Worm (Caenorhabditis elegans): ENCODE results near the gene T03E6.9.
A peak's percentile ranks its signal among the peaks of the same experiment; 100 is the strongest.
"Not testable (repeated sequence)": the region's sequence is repeated elsewhere in the genome, so short reads cannot be mapped to it uniquely, and the experiment has no call there.

T03E6.9 gene

DNA sequence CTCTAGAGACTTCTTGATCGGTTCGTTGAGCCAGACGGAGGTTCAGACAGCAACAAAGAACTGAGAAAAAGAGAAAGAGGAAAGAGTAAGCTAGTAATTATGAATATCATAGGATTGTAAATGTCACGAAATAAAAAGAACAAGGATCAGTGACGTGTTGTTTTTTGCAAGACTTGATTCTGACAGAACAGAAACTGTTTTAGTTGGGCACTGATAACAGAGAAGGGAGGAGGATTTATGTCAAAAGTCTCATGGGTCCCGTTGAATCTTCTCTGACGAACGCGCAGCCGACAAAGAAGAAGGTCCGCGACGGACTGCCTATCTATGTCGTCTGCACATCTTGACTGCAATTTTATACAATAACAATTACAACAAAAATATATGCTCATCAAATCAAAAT lies at the start of gene T03E6.9:
TSS of gene T03E6.9 (minus strand) at position 101 of the 400 bp plus-strand sequence.
- TF ChIP-seq ztf-11 (tag; optimal IDR thresholded peaks at IDR 0.05) (no peak), nhr-43 (tag; optimal IDR thresholded peaks at IDR 0.05; ENCODE audit: poor library complexity, severe bottlenecking) (no peak), ama-1 (optimal IDR thresholded peaks at IDR 0.05) (no peak), fkh-10 (GFP tag; optimal IDR thresholded peaks at IDR 0.05) (no peak), nhr-23 (tag; optimal IDR thresholded peaks at IDR 0.05) (no peak), pha-4 (tag; optimal IDR thresholded peaks at IDR 0.05) (no peak), fkh-2 (tag; optimal IDR thresholded peaks at IDR 0.05) (no peak), nhr-12 (tag; optimal IDR thresholded peaks at IDR 0.05) (no peak), nfya-1 (tag; optimal IDR thresholded peaks at IDR 0.05; ENCODE audit: insufficient read depth) (no peak)

DNA sequence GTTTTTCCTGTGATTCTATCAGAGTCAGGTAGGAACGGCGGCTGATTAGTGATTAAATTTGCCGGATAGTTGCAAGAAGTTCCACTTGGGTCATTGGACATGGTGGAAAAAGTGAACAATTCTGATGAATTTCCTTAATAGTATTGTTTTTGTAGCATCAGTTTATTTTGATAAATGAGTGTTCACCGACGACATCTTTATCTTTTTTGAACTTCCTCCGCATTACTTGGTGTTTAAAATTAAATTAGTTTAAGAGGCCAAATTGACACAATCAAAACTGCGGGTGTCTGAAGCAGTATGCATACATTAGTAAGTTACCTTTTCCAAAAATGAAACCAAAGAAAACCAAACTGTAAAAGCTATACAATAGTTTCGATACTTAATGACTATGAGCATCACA lies 48.7 kb upstream of the T03E6.9 start, which contains the start of gene W06G6.11:
TSS of gene W06G6.11 (minus strand) at position 101 of the 400 bp plus-strand sequence.
- TF ChIP-seq mml-1, ceh-82, unc-39 (tag; optimal IDR thresholded peaks at IDR 0.05): not testable (repeated sequence)

DNA sequence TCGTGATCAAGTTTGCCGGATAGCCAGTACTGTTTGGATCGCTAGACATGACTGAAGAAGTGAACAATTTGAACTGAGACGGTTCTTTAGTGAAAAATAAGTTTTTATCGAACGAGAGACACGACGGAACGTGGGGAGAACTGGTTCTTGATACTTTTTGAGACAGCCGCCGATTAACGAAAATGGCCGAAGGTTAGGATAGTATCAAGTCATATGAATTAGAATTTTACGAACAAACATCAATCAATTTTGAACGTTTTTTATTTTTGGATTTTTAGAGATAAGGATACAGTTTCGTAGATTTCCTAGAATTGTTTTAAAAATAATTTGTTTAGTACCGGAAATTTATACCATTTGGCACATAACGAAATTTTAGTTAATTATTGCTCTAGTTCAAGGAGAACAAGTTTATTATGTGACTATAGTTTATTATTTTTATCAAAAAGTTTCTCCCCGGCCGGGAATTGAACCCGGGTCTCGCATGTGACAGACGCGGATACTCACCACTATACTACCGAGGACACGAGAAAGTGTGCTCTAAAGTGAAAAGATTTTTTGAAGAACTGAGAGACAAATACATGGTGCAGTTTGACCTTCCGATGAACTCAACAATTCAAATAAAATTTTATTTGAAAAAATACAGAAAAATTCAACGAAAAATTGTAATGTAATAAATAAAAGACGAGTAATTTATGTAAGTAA lies 47.9 kb upstream of the T03E6.9 start, which contains the start of gene W06G6.20:
TSS of gene W06G6.20 (minus strand) at position 51 of the 702 bp plus-strand sequence.
- TF ChIP-seq sea-2 (GFP tag; optimal IDR thresholded peaks at IDR 0.05): no peak
- peak; percentile 12 for TF ChIP-seq elt-2 (tag; optimal IDR thresholded peaks at IDR 0.05)
- no peak for TF ChIP-seq nhr-12 (tag; optimal IDR thresholded peaks at IDR 0.05)

DNA sequence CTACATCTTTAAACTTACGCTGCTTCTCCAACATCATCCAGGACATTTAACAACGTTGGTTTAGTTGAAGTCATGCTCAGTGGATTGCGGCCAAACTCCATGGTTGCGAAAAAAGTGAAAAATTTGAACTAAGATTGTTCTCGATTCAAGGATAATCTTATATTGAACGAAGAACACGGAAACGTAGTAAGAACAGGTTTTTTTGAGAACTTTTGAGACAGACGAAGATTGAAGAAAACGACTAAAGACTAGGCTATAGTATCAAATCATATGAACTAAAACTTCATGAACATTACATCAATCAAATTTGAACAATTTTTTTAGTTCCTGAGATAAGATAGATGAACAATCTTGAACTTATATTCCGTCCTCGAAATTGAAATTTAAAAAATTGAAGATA lies 46.6 kb upstream of the T03E6.9 start, which contains the start of gene W06G6.10:
TSS of gene W06G6.10 (minus strand) at position 101 of the 400 bp plus-strand sequence.
- TF ChIP-seq ama-1 (optimal IDR thresholded peaks at IDR 0.05) (no peak), lsy-12 (tag; optimal IDR thresholded peaks at IDR 0.05) (no peak), ceh-82 (tag; optimal IDR thresholded peaks at IDR 0.05) (no peak), ztf-11 (tag; optimal IDR thresholded peaks at IDR 0.05) (no peak), snpc-4 (tag; optimal IDR thresholded peaks at IDR 0.05) (no peak), aly-2 (tag; optimal IDR thresholded peaks at IDR 0.05) (no peak), unc-39 (tag; optimal IDR thresholded peaks at IDR 0.05) (no peak), elt-1 (tag; optimal IDR thresholded peaks at IDR 0.05) (no peak), skn-1 (tag; optimal IDR thresholded peaks at IDR 0.05) (no peak), ceh-16 (tag; optimal IDR thresholded peaks at IDR 0.05) (no peak), sea-2 (GFP tag; optimal IDR thresholded peaks at IDR 0.05) (no peak), fos-1 (tag; optimal IDR thresholded peaks at IDR 0.05) (no peak)

DNA sequence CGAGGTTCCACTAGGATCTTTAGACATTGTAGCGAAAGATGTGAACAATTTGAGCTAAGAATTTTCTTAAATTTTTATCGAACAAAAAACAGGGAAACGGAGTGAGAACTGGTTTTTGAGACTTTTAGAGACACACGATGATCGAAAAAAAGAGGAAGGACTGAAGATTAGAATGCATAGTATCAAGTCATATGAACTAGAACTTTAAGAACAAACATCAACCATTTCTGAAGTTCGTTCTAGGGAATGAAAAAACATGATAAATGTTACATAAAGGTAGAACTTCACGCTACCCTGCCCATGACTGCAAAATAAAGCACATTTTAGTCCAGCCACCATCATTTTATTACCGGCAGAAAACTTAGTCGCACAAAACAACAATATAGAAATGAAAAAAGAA lies 45.8 kb upstream of the T03E6.9 start, which contains the start of gene W06G6.9:
TSS of gene W06G6.9 (minus strand) at position 101 of the 400 bp plus-strand sequence.
- TF ChIP-seq ZK546.5 (tag; optimal IDR thresholded peaks at IDR 0.05) (no peak), eor-1 (tag; optimal IDR thresholded peaks at IDR 0.05) (no peak), ama-1 (optimal IDR thresholded peaks at IDR 0.05) (no peak), sea-2 (GFP tag; optimal IDR thresholded peaks at IDR 0.05) (no peak)

DNA sequence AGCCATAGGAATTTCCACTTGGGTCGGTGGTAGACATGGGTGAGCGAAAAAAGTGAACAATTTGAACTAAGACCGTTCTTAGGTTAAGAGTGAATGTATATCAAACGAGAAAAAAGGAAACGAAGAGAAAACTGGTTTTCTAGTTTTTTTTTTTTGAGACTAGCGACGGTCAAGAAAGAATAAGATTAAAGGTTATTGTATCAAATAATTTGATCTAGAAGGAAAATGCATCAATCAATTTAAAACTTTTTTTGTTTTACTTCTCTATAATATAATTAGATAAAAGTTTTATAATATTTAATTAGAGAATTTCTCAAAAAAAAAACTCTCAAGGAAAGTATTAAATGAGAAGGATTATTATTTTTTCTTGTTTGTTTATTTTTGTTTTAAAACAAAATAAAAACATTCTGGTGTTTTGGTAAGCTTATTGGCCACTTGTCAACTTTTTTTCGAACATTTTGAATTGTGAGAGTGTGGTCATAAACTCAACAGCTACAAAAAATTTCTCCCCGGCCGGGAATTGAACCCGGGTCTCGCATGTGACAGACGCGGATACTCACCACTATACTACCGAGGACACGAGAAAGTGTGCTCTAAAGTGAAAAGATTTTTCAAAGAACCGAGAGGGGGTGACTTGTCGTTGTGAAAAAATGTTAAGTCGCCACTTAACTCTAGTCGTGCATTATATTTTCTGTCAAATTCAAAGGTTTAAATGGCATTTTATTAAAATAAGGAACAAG lies 44.8 kb upstream of the T03E6.9 start, which contains the start of gene W06G6.17:
TSS of gene W06G6.17 (minus strand) at position 51 of the 740 bp plus-strand sequence.
- TF ChIP-seq aly-2 (tag; optimal IDR thresholded peaks at IDR 0.05) (no peak), ztf-4 (tag; optimal IDR thresholded peaks at IDR 0.05) (no peak), lsy-12 (tag; optimal IDR thresholded peaks at IDR 0.05) (no peak), nhr-76 (tag; optimal IDR thresholded peaks at IDR 0.05) (no peak), elt-2 (tag; optimal IDR thresholded peaks at IDR 0.05) (peak; percentile 11)

DNA sequence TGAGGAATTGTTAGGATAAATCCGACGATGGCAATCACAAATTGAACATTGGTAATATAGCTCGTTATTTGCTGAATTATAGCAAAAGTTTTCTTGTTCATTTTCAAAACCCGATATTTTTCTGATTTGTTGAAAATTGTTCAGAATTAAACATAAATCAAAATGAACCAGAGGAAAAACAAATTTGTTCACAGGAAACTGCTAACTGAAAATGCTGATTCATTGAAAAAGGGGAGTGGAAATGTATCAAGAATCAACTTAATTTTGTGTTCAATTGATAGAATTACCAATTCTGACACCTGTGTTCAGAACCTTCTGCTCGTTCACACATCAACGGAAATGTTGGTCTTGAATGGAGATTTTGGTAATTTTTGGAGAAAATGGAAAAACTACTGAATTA lies 43.0 kb upstream of the T03E6.9 start, which contains the start of gene srw-77:
TSS of gene srw-77 (minus strand) at position 101 of the 400 bp plus-strand sequence.
- no peak for TF ChIP-seq zag-1 (tag; optimal IDR thresholded peaks at IDR 0.05)
- no peak for TF ChIP-seq nfya-1 (tag; optimal IDR thresholded peaks at IDR 0.05; ENCODE audit: insufficient read depth)
- no peak for TF ChIP-seq egl-27 (tag; optimal IDR thresholded peaks at IDR 0.05)
- no peak for TF ChIP-seq jun-1 (tag; optimal IDR thresholded peaks at IDR 0.05)
- TF ChIP-seq nhr-11 (tag; optimal IDR thresholded peaks at IDR 0.05): no peak
- no peak for TF ChIP-seq ceh-28 (tag; optimal IDR thresholded peaks at IDR 0.05)
- no peak for TF ChIP-seq daf-12 (tag; optimal IDR thresholded peaks at IDR 0.05)
- TF ChIP-seq hmg-11 (tag; optimal IDR thresholded peaks at IDR 0.05): no peak
- no peak for TF ChIP-seq ceh-16 (tag; optimal IDR thresholded peaks at IDR 0.05)
